Fruit fly (Drosophila melanogaster): ENCODE measurements around the gene Glt.

The Glt gene

DNA sequence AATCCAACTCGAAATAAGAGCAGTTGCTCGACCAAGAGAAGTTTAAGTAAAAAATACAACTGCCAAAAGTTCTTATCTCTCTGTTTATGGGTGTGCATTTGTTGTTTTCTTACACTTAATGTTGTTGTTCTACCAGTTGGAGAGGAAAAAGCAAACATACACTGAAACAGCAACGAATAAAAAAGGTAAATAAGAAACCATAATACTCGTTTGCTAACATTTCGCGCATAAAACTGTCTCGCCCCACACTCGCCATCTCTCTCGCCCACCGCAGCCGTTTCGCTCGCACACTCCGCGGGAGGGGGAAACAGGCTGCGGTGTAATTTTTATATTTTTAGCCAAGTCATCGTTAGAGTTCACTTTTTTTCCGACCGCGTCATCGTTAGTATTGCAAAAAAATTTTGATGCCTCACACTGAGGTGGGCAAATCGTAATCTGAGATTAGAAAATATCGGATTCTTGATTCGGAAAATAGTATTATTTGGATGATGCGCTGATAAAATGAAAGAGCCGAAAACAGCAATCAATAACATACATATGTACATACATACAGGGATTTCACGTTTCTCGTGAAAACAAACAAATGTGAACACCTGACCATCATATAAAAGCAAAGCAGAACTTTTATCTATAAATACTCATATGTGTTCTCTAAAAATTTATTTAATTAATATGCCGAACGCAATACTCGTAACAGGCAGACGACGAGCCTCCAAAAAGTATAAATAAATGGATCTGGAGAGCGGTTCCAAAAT lies 20.1 kb downstream of the Glt start:
- TF ChIP-seq CG14711 (tag; optimal IDR thresholded peaks at IDR 0.05) (no peak), CG12768 (GFP tag; optimal IDR thresholded peaks at IDR 0.05) (peak; percentile 28), Hr96 (GFP tag; optimal IDR thresholded peaks at IDR 0.05) (no peak), CG11617 (GFP tag; optimal IDR thresholded peaks at IDR 0.05) (no peak), toe (GFP tag; optimal IDR thresholded peaks at IDR 0.05) (no peak), CG33017 (tag; optimal IDR thresholded peaks at IDR 0.05) (no peak), CG1620 (GFP tag; optimal IDR thresholded peaks at IDR 0.05) (no peak), Clk (GFP tag; optimal IDR thresholded peaks at IDR 0.05) (no peak), pad (GFP tag; optimal IDR thresholded peaks at IDR 0.05) (peak; percentile 52), cic (GFP tag; optimal IDR thresholded peaks at IDR 0.05) (peak; percentile 63), CG7101 (tag; optimal IDR thresholded peaks at IDR 0.05) (peak; percentile 15), cnc (optimal IDR thresholded peaks at IDR 0.05) (peak; percentile 98 to 99), CG7045 (GFP tag; optimal IDR thresholded peaks at IDR 0.05) (peak; percentile 27), bab1 (GFP tag; optimal IDR thresholded peaks at IDR 0.05) (no peak), tj (GFP tag; optimal IDR thresholded peaks at IDR 0.05) (peak; percentile 88), Mnt (GFP tag; optimal IDR thresholded peaks at IDR 0.05) (peak; percentile 16), Crg-1 (GFP tag; optimal IDR thresholded peaks at IDR 0.05) (peak; percentile 57), kay (GFP tag; ENCODE audit: borderline replicate concordance) (peak; percentile 93)

- peak; percentile 46 for TF ChIP-seq bab1 (GFP tag; optimal IDR thresholded peaks at IDR 0.05)
- TF ChIP-seq toe (GFP tag; optimal IDR thresholded peaks at IDR 0.05) = no peak
- TF ChIP-seq CG7045 (GFP tag; optimal IDR thresholded peaks at IDR 0.05) = no peak
- TF ChIP-seq cic (GFP tag; optimal IDR thresholded peaks at IDR 0.05) = peak; percentile 89
- TF ChIP-seq Clk (GFP tag; optimal IDR thresholded peaks at IDR 0.05) = peak; percentile 18
- TF ChIP-seq CG1620 (GFP tag; optimal IDR thresholded peaks at IDR 0.05) = no peak
- TF ChIP-seq cnc (optimal IDR thresholded peaks at IDR 0.05) = peak in 1 of 2 experiments; percentile 18
- peak; percentile 37 for TF ChIP-seq CG7101 (tag; optimal IDR thresholded peaks at IDR 0.05)
- TF ChIP-seq kay (GFP tag; ENCODE audit: borderline replicate concordance) = peak; percentile 95
- TF ChIP-seq tj (GFP tag; optimal IDR thresholded peaks at IDR 0.05) = peak; percentile 93
- peak; percentile 10 for TF ChIP-seq Hr96 (GFP tag; optimal IDR thresholded peaks at IDR 0.05)
- TF ChIP-seq Mnt (GFP tag; optimal IDR thresholded peaks at IDR 0.05) = peak; percentile 87
- TF ChIP-seq Crg-1 (GFP tag; optimal IDR thresholded peaks at IDR 0.05) = no peak
- no peak for TF ChIP-seq ovo (GFP tag; optimal IDR thresholded peaks at IDR 0.05)
- peak; percentile 29 for TF ChIP-seq CG14711 (tag; optimal IDR thresholded peaks at IDR 0.05)
- TF ChIP-seq CG12768 (GFP tag; optimal IDR thresholded peaks at IDR 0.05) = peak; percentile 45
- TF ChIP-seq CG33017 (tag; optimal IDR thresholded peaks at IDR 0.05) = peak; percentile 17
- no peak for TF ChIP-seq CG11617 (GFP tag; optimal IDR thresholded peaks at IDR 0.05)
- TF ChIP-seq pad (GFP tag; optimal IDR thresholded peaks at IDR 0.05) = no peak
- no peak for TF ChIP-seq CG5204 (GFP tag; optimal IDR thresholded peaks at IDR 0.05)
Measured at dm6 chr2L:8694250-8694704, 21.8 kb downstream of the Glt start.

DNA sequence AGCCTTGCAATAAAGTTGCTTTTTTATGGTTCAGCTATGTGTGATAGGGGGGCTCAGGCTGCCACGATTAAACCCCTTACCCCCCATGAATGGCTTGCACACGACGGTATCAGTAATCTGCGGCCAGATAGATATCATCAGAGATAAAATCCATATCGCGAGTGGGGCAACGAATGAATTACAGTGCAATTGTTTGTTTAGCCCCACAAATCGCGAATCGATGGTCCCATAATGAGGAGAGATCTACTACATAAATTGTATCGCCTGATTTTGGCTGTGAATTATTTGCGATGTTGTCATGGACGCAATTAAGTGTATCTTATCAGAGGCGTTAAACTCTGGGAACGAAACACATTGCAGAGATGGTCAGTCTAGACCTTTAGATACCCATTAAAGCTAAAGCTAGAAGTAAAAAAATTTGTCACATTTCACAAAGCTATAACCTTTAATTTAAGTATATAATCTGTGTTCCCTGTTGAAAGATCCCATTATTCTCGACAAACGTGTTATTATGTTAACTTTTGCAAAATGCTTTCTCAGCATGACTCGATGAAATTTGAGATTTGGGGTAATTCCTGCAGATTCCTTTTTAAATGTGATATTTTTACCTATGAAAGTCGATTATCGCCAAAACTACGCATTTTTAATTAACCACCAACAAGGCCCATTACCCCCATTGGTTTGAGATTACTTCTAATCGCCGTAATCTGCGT lies 25.6 kb downstream of the Glt start:
- TF ChIP-seq CG11617 (GFP tag; optimal IDR thresholded peaks at IDR 0.05) (no peak), CG12768 (GFP tag; optimal IDR thresholded peaks at IDR 0.05) (peak; percentile 9), ovo (GFP tag; optimal IDR thresholded peaks at IDR 0.05) (no peak), CG33017 (tag; optimal IDR thresholded peaks at IDR 0.05) (peak; percentile 29), CG7045 (GFP tag; optimal IDR thresholded peaks at IDR 0.05) (peak; percentile 46), bab1 (GFP tag; optimal IDR thresholded peaks at IDR 0.05) (no peak), Clk (GFP tag; optimal IDR thresholded peaks at IDR 0.05) (no peak), cnc (optimal IDR thresholded peaks at IDR 0.05) (peak; percentile 12 to 78), CG1620 (GFP tag; optimal IDR thresholded peaks at IDR 0.05) (no peak), toe (GFP tag; optimal IDR thresholded peaks at IDR 0.05) (no peak), tj (GFP tag; optimal IDR thresholded peaks at IDR 0.05) (no peak), Mnt (GFP tag; optimal IDR thresholded peaks at IDR 0.05) (peak; percentile 13), kay (GFP tag; ENCODE audit: borderline replicate concordance) (peak; percentile 53), Crg-1 (GFP tag; optimal IDR thresholded peaks at IDR 0.05) (no peak), Hr96 (GFP tag; optimal IDR thresholded peaks at IDR 0.05) (peak; percentile 28), cic (GFP tag; optimal IDR thresholded peaks at IDR 0.05) (peak; percentile 74), CG14711 (tag; optimal IDR thresholded peaks at IDR 0.05) (peak; percentile 9), CG7101 (tag; optimal IDR thresholded peaks at IDR 0.05) (no peak), pad (GFP tag; optimal IDR thresholded peaks at IDR 0.05) (peak; percentile 18)

dm6 chr2L:8699895-8700314 lies 27.4 kb downstream of the Glt start:
- peak; percentile 48 for TF ChIP-seq CG33017 (tag; optimal IDR thresholded peaks at IDR 0.05)
- TF ChIP-seq bab1 (GFP tag; optimal IDR thresholded peaks at IDR 0.05) = peak; percentile 4
- TF ChIP-seq tj (GFP tag; optimal IDR thresholded peaks at IDR 0.05) = peak; percentile 34
- peak; percentile 99 for TF ChIP-seq kay (GFP tag; ENCODE audit: borderline replicate concordance)
- TF ChIP-seq cic (GFP tag; optimal IDR thresholded peaks at IDR 0.05) = peak; percentile 96
- no peak for TF ChIP-seq CG14711 (tag; optimal IDR thresholded peaks at IDR 0.05)
- TF ChIP-seq CG1620 (GFP tag; optimal IDR thresholded peaks at IDR 0.05) = peak; percentile 2
- TF ChIP-seq CG5204 (GFP tag; optimal IDR thresholded peaks at IDR 0.05) = no peak
- no peak for TF ChIP-seq Crg-1 (GFP tag; optimal IDR thresholded peaks at IDR 0.05)
- TF ChIP-seq CG7101 (tag; optimal IDR thresholded peaks at IDR 0.05) = peak; percentile 23
- no peak for TF ChIP-seq CG11617 (GFP tag; optimal IDR thresholded peaks at IDR 0.05)
- TF ChIP-seq pad (GFP tag; optimal IDR thresholded peaks at IDR 0.05) = no peak
- peak; percentile 74 for TF ChIP-seq CG12768 (GFP tag; optimal IDR thresholded peaks at IDR 0.05)
- TF ChIP-seq Mnt (GFP tag; optimal IDR thresholded peaks at IDR 0.05) = peak; percentile 56
- peak; percentile 51 for TF ChIP-seq CG7045 (GFP tag; optimal IDR thresholded peaks at IDR 0.05)
- no peak for TF ChIP-seq ovo (GFP tag; optimal IDR thresholded peaks at IDR 0.05)
- TF ChIP-seq Hr96 (GFP tag; optimal IDR thresholded peaks at IDR 0.05) = peak; percentile 43
- TF ChIP-seq Clk (GFP tag; optimal IDR thresholded peaks at IDR 0.05) = no peak
